Worm (Caenorhabditis elegans): ENCODE measurements around the gene pezo-1.

pezo-1 gene

ce11 chrIV:9367852-9368627 is 1.7 kb upstream of the pezo-1 start (continued):
- TF ChIP-seq Y5F2A.4 (GFP tag; optimal IDR thresholded peaks at IDR 0.05) (no peak), ceh-62 (tag; optimal IDR thresholded peaks at IDR 0.05) (no peak), mes-2 (tag; optimal IDR thresholded peaks at IDR 0.05; ENCODE audit: poor library complexity, severe bottlenecking) (peak; percentile 51), arid-1 (GFP tag; conservative IDR thresholded peaks at IDR 0.05) (no peak), pqm-1 (tag; optimal IDR thresholded peaks at IDR 0.05) (no peak), cey-2 (tag; optimal IDR thresholded peaks at IDR 0.05; ENCODE audit: borderline replicate concordance, insufficient read depth) (no peak), pha-4 (GFP tag; IDR thresholded peaks at IDR 0.05) (no peak), pha-4 (tag; optimal IDR thresholded peaks at IDR 0.05) (peak; percentile 84), F37D6.2 (tag; optimal IDR thresholded peaks at IDR 0.05) (no peak), nhr-41 (GFP tag; IDR thresholded peaks at IDR 0.05) (no peak), attf-4 (tag; optimal IDR thresholded peaks at IDR 0.05) (no peak), ztf-7 (tag; optimal IDR thresholded peaks at IDR 0.05) (no peak), D1046.2 (GFP tag; IDR thresholded peaks at IDR 0.05) (no peak), lin-38 (GFP tag; IDR thresholded peaks at IDR 0.05) (peak; percentile 48), T20F7.1 (GFP tag; optimal IDR thresholded peaks at IDR 0.05) (no peak), nhr-76 (tag; optimal IDR thresholded peaks at IDR 0.05) (no peak), F26F4.8 (GFP tag; conservative IDR thresholded peaks at IDR 0.05) (no peak), lir-3 (tag; optimal IDR thresholded peaks at IDR 0.05) (no peak), ZK546.5 (tag; optimal IDR thresholded peaks at IDR 0.05) (no peak), egl-43 (GFP tag; IDR thresholded peaks at IDR 0.05) (no peak), php-3 (GFP tag; IDR thresholded peaks at IDR 0.05) (no peak), tag-97 (GFP tag; IDR thresholded peaks at IDR 0.05) (no peak), gei-8 (GFP tag; optimal IDR thresholded peaks at IDR 0.05) (no peak), unc-39 (tag; optimal IDR thresholded peaks at IDR 0.05) (no peak), madf-9 (GFP tag; conservative IDR thresholded peaks at IDR 0.05) (no peak), saeg-2 (GFP tag; IDR thresholded peaks at IDR 0.05) (no peak), nhr-102 (tag; optimal IDR thresholded peaks at IDR 0.05) (no peak), hif-1 (tag; optimal IDR thresholded peaks at IDR 0.05) (no peak), mxl-2 (GFP tag; conservative IDR thresholded peaks at IDR 0.05) (no peak), F10B5.3 (tag; optimal IDR thresholded peaks at IDR 0.05) (no peak), daf-19 (GFP tag; conservative IDR thresholded peaks at IDR 0.05) (no peak), nhr-6 (tag; optimal IDR thresholded peaks at IDR 0.05) (peak; percentile 33), set-16 (GFP tag; IDR thresholded peaks at IDR 0.05) (no peak), Y48G9A.11 (GFP tag; IDR thresholded peaks at IDR 0.05) (no peak), ceh-82 (tag; optimal IDR thresholded peaks at IDR 0.05) (no peak), snpc-4 (tag; optimal IDR thresholded peaks at IDR 0.05) (no peak), F44E2.7 (GFP tag; IDR thresholded peaks at IDR 0.05) (no peak), lim-7 (GFP tag; IDR thresholded peaks at IDR 0.05) (no peak), ZK337.2 (GFP tag; IDR thresholded peaks at IDR 0.05) (no peak), nhr-48 (tag; optimal IDR thresholded peaks at IDR 0.05) (no peak), skn-1 (tag; optimal IDR thresholded peaks at IDR 0.05) (no peak), dpl-1 (GFP tag; optimal IDR thresholded peaks at IDR 0.05) (no peak), dmd-8 (GFP tag; IDR thresholded peaks at IDR 0.05) (no peak)

Data from whole organism, L4 larva.